Worm (Caenorhabditis elegans) whole organism, L3 larva: ENCODE measurements around the gene mua-3.

Experiments
- R02D3.7 ChIP-seq: fragments of 150-350 bp; optimal IDR thresholded peaks from 2 replicates; lab custom pipeline; 2014; ENCODE audit warnings: missing biosample characterization, missing genetic modification characterization
- aly-2 ChIP-seq: fragments of 150-350 bp; optimal IDR thresholded peaks from 2 replicates; lab custom pipeline; 2014; ENCODE audit warnings: missing biosample characterization, missing genetic modification characterization
- ama-1 ChIP-seq: fragments of 150-350 bp; optimal IDR thresholded peaks from 2 replicates; lab custom pipeline; 2018
- ceh-28 ChIP-seq: fragments of 150-350 bp; optimal IDR thresholded peaks from 2 replicates; lab custom pipeline; 2014; ENCODE audit warnings: missing biosample characterization, missing genetic modification reagents, missing genetic modification characterization
- ceh-82 ChIP-seq: fragments of 150-350 bp; optimal IDR thresholded peaks from 2 replicates; lab custom pipeline; 2014; ENCODE audit warnings: missing biosample characterization, missing genetic modification characterization
- daf-12 ChIP-seq: fragments of 150-350 bp; optimal IDR thresholded peaks from 2 replicates; lab custom pipeline; 2014; ENCODE audit warnings: missing biosample characterization, missing genetic modification reagents, missing genetic modification characterization
- egl-27 ChIP-seq: sonication (generic microtip); optimal IDR thresholded peaks from 4 replicates; lab custom pipeline; 2017; ENCODE audit warnings: missing biosample characterization, missing genetic modification reagents, missing genetic modification characterization
- egl-5 ChIP-seq: fragments of 150-350 bp; optimal IDR thresholded peaks from 2 replicates; lab custom pipeline; 2017; ENCODE audit warnings: missing biosample characterization, missing genetic modification reagents, missing genetic modification characterization, inconsistent platforms
- elt-2 ChIP-seq: sonication (generic microtip); optimal IDR thresholded peaks from 2 replicates; lab custom pipeline; 2016; ENCODE audit warnings: missing genetic modification reagents, mild to moderate bottlenecking, missing genetic modification characterization, missing compliant biosample characterization
- fkh-10 ChIP-seq: sonication (generic microtip); optimal IDR thresholded peaks from 2 replicates; lab custom pipeline; 2017; ENCODE audit warnings: missing biosample characterization, missing genetic modification reagents, missing genetic modification characterization
- fkh-2 ChIP-seq: fragments of 150-350 bp; optimal IDR thresholded peaks from 2 replicates; lab custom pipeline; 2014; ENCODE audit warnings: missing biosample characterization, missing genetic modification reagents, missing genetic modification characterization
- fos-1 ChIP-seq: fragments of 150-350 bp; optimal IDR thresholded peaks from 2 replicates; lab custom pipeline; 2014; ENCODE audit warnings: missing biosample characterization, missing genetic modification characterization
- hmg-11 ChIP-seq: sonication (generic microtip); optimal IDR thresholded peaks from 2 replicates; lab custom pipeline; 2016; ENCODE audit warnings: missing genetic modification characterization, missing compliant biosample characterization
- jun-1 ChIP-seq: fragments of 150-350 bp; optimal IDR thresholded peaks from 2 replicates; lab custom pipeline; 2014; ENCODE audit warnings: missing biosample characterization, missing genetic modification reagents, missing genetic modification characterization
- lin-15B ChIP-seq: fragments of 150-350 bp; optimal IDR thresholded peaks from 2 replicates; lab custom pipeline; 2014; ENCODE audit warnings: missing biosample characterization, missing genetic modification characterization
- lin-39 ChIP-seq: fragments of 150-350 bp; optimal IDR thresholded peaks from 2 replicates; lab custom pipeline; 2018; ENCODE audit warnings: missing biosample characterization, missing genetic modification reagents, missing genetic modification characterization
- mml-1 ChIP-seq: fragments of 150-350 bp; sonication (generic microtip); optimal IDR thresholded peaks from 3 replicates; lab custom pipeline; 2014; ENCODE audit warnings: missing biosample characterization, missing genetic modification characterization
- nfya-1 ChIP-seq: sonication (generic microtip); optimal IDR thresholded peaks from 2 replicates; lab custom pipeline; 2017; ENCODE audit warnings: missing genetic modification characterization, mild to moderate bottlenecking, missing compliant biosample characterization, antibody characterized with exemption, moderate library complexity; ENCODE audit not compliant: insufficient read depth
- nhr-12 ChIP-seq: fragments of 150-350 bp; optimal IDR thresholded peaks from 2 replicates; lab custom pipeline; 2014; ENCODE audit warnings: missing biosample characterization, missing genetic modification characterization
- nhr-23 ChIP-seq: fragments of 150-350 bp; optimal IDR thresholded peaks from 2 replicates; lab custom pipeline; 2014; ENCODE audit warnings: missing biosample characterization, missing genetic modification reagents, missing genetic modification characterization
- nhr-25 ChIP-seq: sonication (generic microtip); optimal IDR thresholded peaks from 2 replicates; lab custom pipeline; 2017; ENCODE audit warnings: missing biosample characterization, missing genetic modification characterization
- nhr-28 ChIP-seq: fragments of 150-350 bp; optimal IDR thresholded peaks from 2 replicates; lab custom pipeline; 2014; ENCODE audit warnings: missing biosample characterization, missing genetic modification characterization
- nhr-67 ChIP-seq: fragments of 150-350 bp; optimal IDR thresholded peaks from 2 replicates; lab custom pipeline; 2014; ENCODE audit warnings: missing biosample characterization, missing genetic modification characterization
- nhr-77 ChIP-seq: fragments of 150-350 bp; optimal IDR thresholded peaks from 2 replicates; lab custom pipeline; 2014; ENCODE audit warnings: missing biosample characterization, missing genetic modification characterization
- pha-4 ChIP-seq: fragments of 150-350 bp; optimal IDR thresholded peaks from 2 replicates; lab custom pipeline; 2014; ENCODE audit warnings: missing biosample characterization, missing genetic modification reagents, missing genetic modification characterization
- pqm-1 ChIP-seq: fragments of 150-350 bp; optimal IDR thresholded peaks from 2 replicates; lab custom pipeline; 2017; ENCODE audit warnings: missing biosample characterization, missing genetic modification characterization, inconsistent platforms
- skn-1 ChIP-seq: fragments of 150-350 bp; optimal IDR thresholded peaks from 2 replicates; lab custom pipeline; 2014; ENCODE audit warnings: missing biosample characterization, missing genetic modification characterization
- snpc-4 ChIP-seq: fragments of 150-350 bp; optimal IDR thresholded peaks from 2 replicates; lab custom pipeline; 2014; ENCODE audit warnings: missing biosample characterization, missing genetic modification characterization
- tbx-2 ChIP-seq: sonication (generic microtip); optimal IDR thresholded peaks from 2 replicates; lab custom pipeline; 2016; ENCODE audit warnings: mild to moderate bottlenecking, missing genetic modification characterization, missing compliant biosample characterization
- ztf-11 ChIP-seq: fragments of 150-350 bp; optimal IDR thresholded peaks from 2 replicates; lab custom pipeline; 2014; ENCODE audit warnings: missing biosample characterization, missing genetic modification characterization
- ztf-4 ChIP-seq: fragments of 150-350 bp; optimal IDR thresholded peaks from 2 replicates; lab custom pipeline; 2014; ENCODE audit warnings: missing biosample characterization, missing genetic modification characterization

Gene mua-3

ce11 chrIII:10202894-10203871 lies 42.7 kb downstream of the mua-3 start, which contains the start of gene chc-1:
Gene chc-1, plus strand, starts transcription at chrIII:10203821.
- TF ChIP-seq elt-2 (tag; lab: Kevin White, UChicago): peak; percentile 44
- no peak for TF ChIP-seq fkh-10 (GFP tag; lab: Kevin White, UChicago)
- TF ChIP-seq nhr-25 (tag; lab: Kevin White, UChicago): peak; percentile 35
- peak; percentile 18 for TF ChIP-seq skn-1 (tag; lab: Kevin White, UChicago)
- TF ChIP-seq pha-4 (tag; lab: Kevin White, UChicago): peak; percentile 34
- TF ChIP-seq jun-1 (tag; lab: Kevin White, UChicago): peak; percentile 17
- peak; percentile 31 for TF ChIP-seq lin-39 (tag; lab: Kevin White, UChicago)
- peak; percentile 70 for TF ChIP-seq lin-15B (tag; lab: Kevin White, UChicago)
- no peak for TF ChIP-seq nhr-67 (tag; lab: Kevin White, UChicago)
- TF ChIP-seq nfya-1 (tag; lab: Kevin White, UChicago): peak; percentile 72
- peak; percentile 23 for TF ChIP-seq ama-1

- TF ChIP-seq fkh-10 (GFP tag; lab: Kevin White, UChicago) (no peak), snpc-4 (no peak), ceh-28 (no peak), nfya-1 (tag; lab: Kevin White, UChicago) (no peak), jun-1 (tag; lab: Kevin White, UChicago) (no peak), egl-5 (tag; lab: Kevin White, UChicago) (no peak), ztf-11 (no peak), ztf-4 (no peak), daf-12 (tag; lab: Kevin White, UChicago) (no peak), nhr-12 (tag; lab: Kevin White, UChicago) (no peak), nhr-77 (tag; lab: Kevin White, UChicago) (no peak), nhr-23 (tag; lab: Kevin White, UChicago) (no peak), skn-1 (tag; lab: Kevin White, UChicago) (no peak), nhr-28 (tag; lab: Kevin White, UChicago) (no peak), fos-1 (tag; lab: Kevin White, UChicago) (no peak), ama-1 (no peak)
- TF ChIP-seq, all 47 proteins: peak for 0
These were observed 45.9 kb downstream of the mua-3 start for ce11 chrIII:10206352-10206751.

DNA sequence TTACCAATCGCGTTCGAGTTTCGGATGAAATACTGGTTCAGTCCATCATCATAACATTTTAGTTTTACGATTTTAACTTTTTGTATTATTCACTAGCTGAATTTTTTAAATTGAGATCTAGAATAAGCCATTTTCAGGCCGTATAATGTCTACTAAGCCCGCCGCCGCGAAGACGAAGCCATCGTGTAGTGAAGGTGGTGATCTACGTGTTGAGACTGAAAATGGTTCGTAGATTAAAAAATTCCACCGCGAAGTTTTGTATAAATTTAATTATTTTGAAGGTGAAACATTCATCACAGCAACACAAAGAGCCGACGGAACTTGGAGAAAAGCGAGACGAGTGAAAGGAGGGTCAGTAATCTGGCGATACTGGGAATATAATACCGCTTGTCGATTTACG lies 49.2 kb downstream of the mua-3 start, which contains the start of gene T20G5.9:
TSS of gene T20G5.9 (plus strand) at position 138 of the 400 bp plus-strand sequence.
- no peak for TF ChIP-seq ceh-82 (tag; lab: Kevin White, UChicago)
- TF ChIP-seq pqm-1 (tag; lab: Kevin White, UChicago): no peak
- TF ChIP-seq ama-1: peak; percentile 33
- peak; percentile 69 for TF ChIP-seq aly-2 (tag; lab: Kevin White, UChicago)
- no peak for TF ChIP-seq fkh-10 (GFP tag; lab: Kevin White, UChicago)
- TF ChIP-seq R02D3.7 (tag; lab: Kevin White, UChicago): no peak
- no peak for TF ChIP-seq skn-1 (tag; lab: Kevin White, UChicago)
- TF ChIP-seq pha-4 (tag; lab: Kevin White, UChicago): no peak
- no peak for TF ChIP-seq mml-1 (tag; lab: Kevin White, UChicago)
- peak; percentile 8 for TF ChIP-seq hmg-11
- no peak for TF ChIP-seq nhr-77 (tag; lab: Kevin White, UChicago)
- no peak for TF ChIP-seq nhr-67 (tag; lab: Kevin White, UChicago)
- TF ChIP-seq nhr-12 (tag; lab: Kevin White, UChicago): no peak
- no peak for TF ChIP-seq fkh-2
- TF ChIP-seq egl-27 (tag; lab: Kevin White, UChicago): no peak

DNA sequence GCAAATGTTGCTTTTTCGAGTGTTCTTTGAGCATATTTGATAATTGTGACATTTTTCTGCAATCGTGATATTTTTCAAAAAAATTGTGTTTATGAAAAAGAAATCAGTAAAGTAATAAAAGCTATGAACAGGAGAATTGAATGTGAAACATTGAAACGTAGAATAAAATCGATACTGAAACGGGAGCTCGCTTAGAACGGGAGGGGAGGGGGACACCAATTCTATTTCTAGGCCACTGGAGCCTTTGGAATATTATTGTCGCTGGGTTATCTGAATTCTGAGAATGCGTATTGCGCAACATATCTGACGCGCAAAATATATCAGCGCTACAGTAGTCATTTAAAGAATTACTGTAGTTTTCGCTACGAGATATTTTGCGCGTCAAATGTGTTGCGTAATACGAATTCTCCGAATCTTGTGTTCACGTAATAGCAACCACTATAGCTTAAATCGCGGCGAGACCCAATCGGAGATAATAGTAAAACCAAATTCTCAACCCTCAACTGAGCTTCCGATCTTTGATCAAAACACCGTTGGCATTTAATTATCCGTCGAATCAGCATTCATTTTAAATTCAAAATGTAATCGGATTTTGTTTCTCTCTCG lies 51.5 kb downstream of the mua-3 start, which contains the start of the genes blos-1 and best-18:
TSS of gene blos-1 (minus strand) at position 58 of the 606 bp plus-strand sequence.
TSS of gene best-18 (plus strand) at position 508 of the 606 bp plus-strand sequence.
- TF ChIP-seq pha-4 (tag; lab: Kevin White, UChicago): peak; percentile 8
- no peak for TF ChIP-seq tbx-2 (tag; lab: Kevin White, UChicago)
- TF ChIP-seq elt-2 (tag; lab: Kevin White, UChicago): peak; percentile 13
- TF ChIP-seq, all 47 proteins: peak for 2
